Fruit fly (Drosophila melanogaster) whole organism, embryonic: ENCODE measurements around the gene CG11409.

Experiments used
- Aef1 ChIP-seq: fragments of 200-800 bp; sonication (Bioruptor generic); IDR thresholded peaks from 3 replicates; pipeline ENCODE4 v1.3.6; 2022; ENCODE audit warnings: missing biosample characterization, missing genetic modification characterization
- CG10147 ChIP-seq: fragments of 200-800 bp; sonication (Bioruptor generic); optimal IDR thresholded peaks from 2 replicates; lab custom pipeline; 2019; ENCODE audit warnings: missing biosample characterization, mild to moderate bottlenecking, missing genetic modification characterization, moderate library complexity
- CG10543 ChIP-seq: fragments of 200-800 bp; sonication (Bioruptor generic); optimal IDR thresholded peaks from 3 replicates; lab custom pipeline; 2017; ENCODE audit warnings: missing biosample characterization, mild to moderate bottlenecking, missing genetic modification characterization, moderate library complexity
- CG10959 ChIP-seq: fragments of 200-800 bp; sonication (Bioruptor generic); IDR thresholded peaks from 2 replicates; pipeline ENCODE4 v1.3.6; 2022; ENCODE audit warnings: missing biosample characterization, missing genetic modification characterization
- CG11696 ChIP-seq: fragments of 200-800 bp; sonication (Bioruptor generic); IDR thresholded peaks from 2 replicates; pipeline ENCODE4 v1.3.6; 2022; ENCODE audit warnings: missing biosample characterization, missing genetic modification characterization
- CG12104 ChIP-seq: fragments of 200-800 bp; sonication (Bioruptor generic); optimal IDR thresholded peaks from 3 replicates; lab custom pipeline; 2016; ENCODE audit warnings: missing biosample characterization, missing genetic modification characterization
- CG12769 ChIP-seq: fragments of 200-800 bp; sonication (Bioruptor generic); optimal IDR thresholded peaks from 2 replicates; lab custom pipeline; 2019; ENCODE audit warnings: missing biosample characterization, mild to moderate bottlenecking, missing genetic modification characterization, moderate library complexity
- CG13287 ChIP-seq: fragments of 200-800 bp; sonication (Bioruptor generic); IDR thresholded peaks from 2 replicates; pipeline ENCODE4 v1.3.6; 2022; ENCODE audit warnings: missing biosample characterization, missing genetic modification characterization; ENCODE audit not compliant: partially characterized antibody
- CG13894 ChIP-seq: fragments of 200-800 bp; sonication (Bioruptor generic); optimal IDR thresholded peaks from 3 replicates; lab custom pipeline; 2018; ENCODE audit warnings: missing biosample characterization, mild to moderate bottlenecking, missing genetic modification characterization, moderate library complexity
- CG14014 ChIP-seq: fragments of 200-800 bp; sonication (Bioruptor generic); IDR thresholded peaks from 2 replicates; pipeline ENCODE4 v1.3.6; 2022; ENCODE audit warnings: missing biosample characterization, missing genetic modification characterization
- CG17568 ChIP-seq: fragments of 200-800 bp; sonication (Bioruptor generic); optimal IDR thresholded peaks from 2 replicates; lab custom pipeline; 2018; ENCODE audit warnings: missing biosample characterization, mild to moderate bottlenecking, missing genetic modification characterization, moderate library complexity
- CG1832 ChIP-seq: fragments of 200-800 bp; sonication (Bioruptor generic); optimal IDR thresholded peaks from 2 replicates; lab custom pipeline; 2017; ENCODE audit warnings: missing biosample characterization, mild to moderate bottlenecking, missing genetic modification characterization, inconsistent platforms
- CG2678 ChIP-seq: fragments of 200-800 bp; sonication (Bioruptor generic); optimal IDR thresholded peaks from 3 replicates; lab custom pipeline; 2019; ENCODE audit warnings: missing biosample characterization, mild to moderate bottlenecking, missing genetic modification characterization, moderate library complexity
- CG32767 ChIP-seq: fragments of 200-800 bp; sonication (Bioruptor generic); IDR thresholded peaks from 2 replicates; pipeline ENCODE4 v1.3.6; 2022; ENCODE audit warnings: missing biosample characterization, missing genetic modification characterization
- CG3407 ChIP-seq: fragments of 200-800 bp; sonication (Bioruptor generic); optimal IDR thresholded peaks from 2 replicates; lab custom pipeline; 2018; ENCODE audit warnings: missing biosample characterization, mild to moderate bottlenecking, missing genetic modification characterization
- CG34376 ChIP-seq: fragments of 200-800 bp; sonication (Bioruptor generic); optimal IDR thresholded peaks from 2 replicates; lab custom pipeline; 2018; ENCODE audit warnings: missing biosample characterization, mild to moderate bottlenecking, missing genetic modification characterization
- CG3838 ChIP-seq: fragments of 200-800 bp; sonication (Bioruptor generic); optimal IDR thresholded peaks from 3 replicates; lab custom pipeline; 2016; ENCODE audit warnings: missing biosample characterization, missing genetic modification characterization
- CG6175 ChIP-seq: fragments of 200-800 bp; sonication (Bioruptor generic); IDR thresholded peaks from 3 replicates; pipeline ENCODE4 v1.3.6; 2022; ENCODE audit warnings: missing biosample characterization, missing genetic modification characterization
- CG8290 ChIP-seq, 3 experiments: fragments of 200-800 bp; sonication (Bioruptor generic); optimal IDR thresholded peaks; 2 replicates each; lab custom pipeline; 2016 to 2019; ENCODE audit warnings: missing biosample characterization in 3 of 3, missing genetic modification characterization in 3 of 3, mild to moderate bottlenecking in 2 of 3, moderate library complexity in 1 of 3
- CG9876 ChIP-seq: fragments of 200-800 bp; sonication (Bioruptor generic); optimal IDR thresholded peaks from 2 replicates; lab custom pipeline; 2016; ENCODE audit warnings: missing biosample characterization, missing genetic modification characterization
- CG9932 ChIP-seq: fragments of 200-800 bp; sonication (Bioruptor generic); IDR thresholded peaks from 2 replicates; pipeline ENCODE4 v1.3.6; 2022; ENCODE audit warnings: missing biosample characterization, missing genetic modification characterization
- D19A ChIP-seq: fragments of 200-800 bp; optimal IDR thresholded peaks from 3 replicates; lab custom pipeline; 2019; ENCODE audit warnings: missing biosample characterization, mild to moderate bottlenecking, missing genetic modification characterization, moderate library complexity
- Ets65A ChIP-seq: fragments of 200-800 bp; sonication (Bioruptor generic); peaks from one replicate; lab custom pipeline; 2016; ENCODE audit warnings: missing biosample characterization, missing genetic modification characterization
- H2.0 ChIP-seq: fragments of 200-800 bp; sonication (Bioruptor generic); IDR thresholded peaks from 2 replicates; pipeline ENCODE4 v1.3.6; 2022; ENCODE audit warnings: missing biosample characterization, missing genetic modification characterization
- Med ChIP-seq: fragments of 200-800 bp; sonication (Bioruptor generic); peaks from one replicate; lab custom pipeline; 2016; ENCODE audit warnings: missing biosample characterization, missing genetic modification characterization, mild to moderate bottlenecking, inconsistent platforms, moderate library complexity
- Meics ChIP-seq: fragments of 200-800 bp; sonication (Bioruptor generic); optimal IDR thresholded peaks from 2 replicates; lab custom pipeline; 2017; ENCODE audit warnings: missing biosample characterization, mild to moderate bottlenecking, missing genetic modification characterization
- Myb ChIP-seq: fragments of 200-800 bp; sonication (Bioruptor generic); optimal IDR thresholded peaks from 2 replicates; lab custom pipeline; 2016; ENCODE audit warnings: missing biosample characterization, missing genetic modification characterization
- Nf-YC ChIP-seq: fragments of 200-800 bp; optimal IDR thresholded peaks from 3 replicates; lab custom pipeline; 2019; ENCODE audit warnings: missing biosample characterization, mild to moderate bottlenecking, missing genetic modification characterization, moderate library complexity
- NfI ChIP-seq: fragments of 200-800 bp; sonication (Bioruptor generic); optimal IDR thresholded peaks from 3 replicates; lab custom pipeline; 2018; ENCODE audit warnings: missing biosample characterization, mild to moderate bottlenecking, missing genetic modification characterization, moderate library complexity
- Sry-β ChIP-seq: fragments of 200-800 bp; sonication (Bioruptor generic); optimal IDR thresholded peaks from 2 replicates; lab custom pipeline; 2018; ENCODE audit warnings: missing biosample characterization, mild to moderate bottlenecking, missing genetic modification characterization, moderate library complexity
- abd-A ChIP-seq: fragments of 200-800 bp; sonication (Bioruptor generic); optimal IDR thresholded peaks from 3 replicates; lab custom pipeline; 2019; ENCODE audit warnings: missing biosample characterization, mild to moderate bottlenecking, missing genetic modification characterization, moderate library complexity
- cas ChIP-seq: fragments of 200-800 bp; sonication (Bioruptor generic); IDR thresholded peaks from 2 replicates; pipeline ENCODE4 v1.3.6; 2022; ENCODE audit warnings: missing biosample characterization, missing genetic modification characterization
- caup ChIP-seq: fragments of 200-800 bp; sonication (Bioruptor generic); optimal IDR thresholded peaks from 3 replicates; lab custom pipeline; 2017; ENCODE audit warnings: missing biosample characterization, mild to moderate bottlenecking, missing genetic modification characterization, moderate library complexity; ENCODE audit not compliant: severe bottlenecking
- chinmo ChIP-seq: fragments of 200-800 bp; sonication (Bioruptor generic); IDR thresholded peaks from 4 replicates; pipeline ENCODE4 v1.3.6; 2022; ENCODE audit warnings: missing biosample characterization, missing genetic modification characterization; ENCODE audit not compliant: partially characterized antibody
- corto ChIP-seq: fragments of 200-800 bp; sonication (Bioruptor generic); optimal IDR thresholded peaks from 2 replicates; lab custom pipeline; 2016; ENCODE audit warnings: missing biosample characterization, mild to moderate bottlenecking, missing genetic modification characterization, moderate library complexity
- dysf ChIP-seq: fragments of 200-800 bp; sonication (Bioruptor generic); IDR thresholded peaks from 3 replicates; pipeline ENCODE4 v1.3.6; 2022; ENCODE audit warnings: missing biosample characterization, missing genetic modification characterization
- ftz-f1 ChIP-seq: fragments of 200-800 bp; sonication (Bioruptor generic); optimal IDR thresholded peaks from 2 replicates; lab custom pipeline; 2016; ENCODE audit warnings: missing biosample characterization, missing genetic modification characterization
- grn ChIP-seq: fragments of 200-800 bp; sonication (Bioruptor generic); optimal IDR thresholded peaks from 3 replicates; lab custom pipeline; 2017; ENCODE audit warnings: missing biosample characterization, missing genetic modification characterization
- gro ChIP-seq: fragments of 200-800 bp; sonication (Bioruptor generic); optimal IDR thresholded peaks from 2 replicates; lab custom pipeline; 2016; ENCODE audit warnings: missing biosample characterization, missing genetic modification characterization
- klu ChIP-seq: fragments of 200-800 bp; sonication (Bioruptor generic); IDR thresholded peaks from 2 replicates; pipeline ENCODE4 v1.3.6; 2022; ENCODE audit warnings: missing biosample characterization, missing genetic modification characterization
- prd ChIP-seq, 3 experiments: fragments of >200 bp in 2 of 3; fragments of 200-800 bp in 1 of 3; sonication (Bioruptor generic) in 1 of 3; optimal IDR thresholded peaks in 2 of 3; IDR thresholded peaks in 1 of 3; 2 replicates in 2 of 3; 3 replicates in 1 of 3; pipeline versions ENCODE4 v1.3.6 to Lab custom; 2017 to 2022; ENCODE audit warnings: missing biosample characterization in 1 of 3, missing genetic modification characterization in 1 of 3
- pum ChIP-seq: fragments of 200-800 bp; sonication (Bioruptor generic); optimal IDR thresholded peaks from 2 replicates; lab custom pipeline; 2016; ENCODE audit warnings: missing biosample characterization, missing genetic modification characterization
- rib ChIP-seq: fragments of 200-800 bp; sonication (Bioruptor generic); IDR thresholded peaks from 2 replicates; pipeline ENCODE4 v1.3.6; 2022; ENCODE audit warnings: missing biosample characterization, missing genetic modification characterization
- sd ChIP-seq: fragments of 200-800 bp; sonication (Bioruptor generic); optimal IDR thresholded peaks from 3 replicates; lab custom pipeline; 2018; ENCODE audit warnings: missing biosample characterization, mild to moderate bottlenecking, missing genetic modification characterization, moderate library complexity
- slou ChIP-seq: fragments of 200-800 bp; sonication (Bioruptor generic); optimal IDR thresholded peaks from 3 replicates; lab custom pipeline; 2016; ENCODE audit warnings: missing biosample characterization, missing genetic modification characterization
- so ChIP-seq: fragments of 200-800 bp; sonication (Bioruptor generic); IDR thresholded peaks from 3 replicates; pipeline ENCODE4 v1.3.6; 2022; ENCODE audit warnings: missing biosample characterization, missing genetic modification characterization
- sob ChIP-seq: fragments of 200-800 bp; sonication (Bioruptor generic); IDR thresholded peaks from 2 replicates; pipeline ENCODE4 v1.3.6; 2022; ENCODE audit warnings: missing biosample characterization, missing genetic modification characterization
- stwl ChIP-seq: fragments of 200-800 bp; sonication (Bioruptor generic); optimal IDR thresholded peaks from 3 replicates; lab custom pipeline; 2018; ENCODE audit warnings: missing biosample characterization, mild to moderate bottlenecking, missing genetic modification characterization, moderate library complexity
- sug ChIP-seq: fragments of 200-800 bp; optimal IDR thresholded peaks from 2 replicates; lab custom pipeline; 2019; ENCODE audit warnings: missing biosample characterization, mild to moderate bottlenecking, missing genetic modification characterization, moderate library complexity
- zfh1 ChIP-seq: fragments of 200-800 bp; sonication (Bioruptor generic); IDR thresholded peaks from 3 replicates; pipeline ENCODE4 v1.3.6; 2022; ENCODE audit warnings: missing biosample characterization, missing genetic modification characterization

The CG11409 gene

dm6 chrX:1285273-1285672 is 56.1 kb downstream of the CG11409 start (continued):
- TF ChIP-seq CG9932 (GFP tag; lab: Robert Waterston, UW) = peak; percentile 55
- TF ChIP-seq chinmo (GFP tag; lab: Robert Waterston, UW) = peak; percentile 91
- peak; percentile 81 for TF ChIP-seq sd (tag; lab: Kevin White, UChicago)
- no peak for TF ChIP-seq gro (GFP tag; lab: Kevin White, UChicago)
- no peak for TF ChIP-seq CG1832 (GFP tag; lab: Kevin White, UChicago)
- no peak for TF ChIP-seq pum (GFP tag; lab: Kevin White, UChicago)
- peak; percentile 58 for TF ChIP-seq D19A (tag; lab: Kevin White, UChicago)
- no peak for TF ChIP-seq CG32767
- peak; percentile 50 for TF ChIP-seq Nf-YC (tag; lab: Kevin White, UChicago)
- TF ChIP-seq CG3838 (GFP tag; lab: Kevin White, UChicago) = no peak
- TF ChIP-seq Aef1 = 0 out of 3 replicates have a peak, but pooled peaks have one; percentile 48
- TF ChIP-seq sug = peak; percentile 36
- no peak for TF ChIP-seq CG17568 (GFP tag; lab: Kevin White, UChicago)
- no peak for TF ChIP-seq grn
- TF ChIP-seq prd (optimal IDR thresholded peaks at IDR 0.05; lab: Kevin White, UChicago) = no peak
- 0 out of 3 replicates have a peak, but pooled peaks have one; percentile 10 for TF ChIP-seq prd (GFP tag; IDR thresholded peaks at IDR 0.05; lab: Robert Waterston, UW)
- TF ChIP-seq NfI (GFP tag; lab: Kevin White, UChicago) = peak; percentile 4
- TF ChIP-seq so = no peak; the same call in 2 of the 3 replicates
- no peak for TF ChIP-seq Myb (GFP tag; lab: Kevin White, UChicago)
- TF ChIP-seq abd-A (tag; lab: Kevin White, UChicago) = peak; percentile 47
- peak; percentile 47; the same call in 1 of the 2 replicates for TF ChIP-seq klu (GFP tag; lab: Robert Waterston, UW)
- TF ChIP-seq CG12769 (tag; lab: Kevin White, UChicago) = peak; percentile 71
- peak; percentile 89 for TF ChIP-seq CG10543 (GFP tag; lab: Kevin White, UChicago)
- no peak for TF ChIP-seq stwl (tag; lab: Kevin White, UChicago)
- TF ChIP-seq H2.0 (GFP tag; lab: Robert Waterston, UW) = no peak
- TF ChIP-seq slou (GFP tag; lab: Kevin White, UChicago) = no peak
- TF ChIP-seq CG3407 (GFP tag; lab: Kevin White, UChicago) = no peak
- TF ChIP-seq caup (GFP tag; lab: Kevin White, UChicago) = peak; percentile 13
- TF ChIP-seq CG14014 (GFP tag; lab: Robert Waterston, UW) = peak; percentile 31; the same call in 1 of the 2 replicates
- TF ChIP-seq Sry-β (GFP tag; lab: Kevin White, UChicago) = no peak
- TF ChIP-seq ftz-f1 (GFP tag; lab: Kevin White, UChicago) = peak; percentile 58
- TF ChIP-seq sob (GFP tag; lab: Robert Waterston, UW) = peak; percentile 37; the same call in 1 of the 2 replicates
- peak; percentile 16; the same call in 1 of the 3 replicates for TF ChIP-seq dysf (GFP tag; lab: Robert Waterston, UW)
- peak; percentile 1 for TF ChIP-seq CG13894 (tag; lab: Kevin White, UChicago)
- TF ChIP-seq Meics (GFP tag; lab: Kevin White, UChicago) = peak; percentile 3
- peak; percentile 94 for TF ChIP-seq CG6175 (GFP tag; lab: Robert Waterston, UW)
- TF ChIP-seq zfh1 (GFP tag; lab: Robert Waterston, UW) = 0 out of 3 replicates have a peak, but pooled peaks have one; percentile 18
- TF ChIP-seq CG12104 = no peak
- no peak for TF ChIP-seq cas
- peak; percentile 56 for TF ChIP-seq Med (GFP tag; lab: Kevin White, UChicago)
- TF ChIP-seq Ets65A (GFP tag; lab: Kevin White, UChicago) = no peak
- no peak for TF ChIP-seq CG11696 (GFP tag; lab: Robert Waterston, UW)
- no peak for TF ChIP-seq CG10959 (GFP tag; lab: Robert Waterston, UW)
- TF ChIP-seq CG8290 (GFP tag; optimal IDR thresholded peaks at IDR 0.05; lab: Kevin White, UChicago) = no peak
- TF ChIP-seq CG8290 (tag; optimal IDR thresholded peaks at IDR 0.05; lab: Kevin White, UChicago) = peak in 1 of 2 experiments; percentile 35
- TF ChIP-seq CG13287 = no peak
- no peak for TF ChIP-seq corto
- peak; percentile 18 for TF ChIP-seq CG2678
- 0 out of 2 replicates have a peak, but pooled peaks have one; percentile 19 for TF ChIP-seq rib (GFP tag; lab: Robert Waterston, UW)
- TF ChIP-seq CG10147 (GFP tag; lab: Kevin White, UChicago) = peak; percentile 18
- peak; percentile 79 for TF ChIP-seq CG34376
- TF ChIP-seq CG9876 (GFP tag; lab: Kevin White, UChicago) = no peak
